Worm (Caenorhabditis elegans): ENCODE data around the gene his-4.
A peak's percentile ranks its signal among the peaks of the same experiment; 100 is the strongest.

The his-4 gene

ce11 chrV:16024300-16024699 is 16.0 kb downstream of the his-4 start, which contains the start of gene T10C6.6:
Gene T10C6.6, plus strand, starts transcription at chrV:16024326.
- no peak for TF ChIP-seq elt-3 (tag; optimal IDR thresholded peaks at IDR 0.05)
- no peak for TF ChIP-seq nhr-237 (tag; optimal IDR thresholded peaks at IDR 0.05)
- no peak for TF ChIP-seq sem-2 (GFP tag; optimal IDR thresholded peaks at IDR 0.05)
- no peak for TF ChIP-seq ces-1 (GFP tag; optimal IDR thresholded peaks at IDR 0.05)
- TF ChIP-seq mls-2 (tag; optimal IDR thresholded peaks at IDR 0.05): no peak
- no peak for TF ChIP-seq drap-1 (GFP tag; optimal IDR thresholded peaks at IDR 0.05)
- no peak for TF ChIP-seq nhr-2 (tag; optimal IDR thresholded peaks at IDR 0.05)
- no peak for TF ChIP-seq mep-1 (tag; optimal IDR thresholded peaks at IDR 0.05)
- no peak for TF ChIP-seq blmp-1 (tag; optimal IDR thresholded peaks at IDR 0.05)
- no peak for TF ChIP-seq M03D4.4 (tag; optimal IDR thresholded peaks at IDR 0.05)
- no peak for TF ChIP-seq ceh-43 (GFP tag; optimal IDR thresholded peaks at IDR 0.05)
- no peak for TF ChIP-seq ceh-39 (tag; optimal IDR thresholded peaks at IDR 0.05)
- TF ChIP-seq unc-39 (tag; optimal IDR thresholded peaks at IDR 0.05): no peak
- no peak for TF ChIP-seq lin-32 (GFP tag; optimal IDR thresholded peaks at IDR 0.05)
- TF ChIP-seq unc-120 (tag; optimal IDR thresholded peaks at IDR 0.05; ENCODE audit: poor library complexity, severe bottlenecking): no peak
- TF ChIP-seq lin-13 (tag; optimal IDR thresholded peaks at IDR 0.05): no peak
- TF ChIP-seq pha-4 (tag; optimal IDR thresholded peaks at IDR 0.05): no peak
- TF ChIP-seq nhr-28 (tag; optimal IDR thresholded peaks at IDR 0.05): no peak
- TF ChIP-seq flh-1 (GFP tag; optimal IDR thresholded peaks at IDR 0.05): no peak

- TF ChIP-seq ham-2 (GFP tag; optimal IDR thresholded peaks at IDR 0.05) (no peak), M03D4.4 (tag; optimal IDR thresholded peaks at IDR 0.05) (no peak), mab-5 (tag; optimal IDR thresholded peaks at IDR 0.05) (no peak), tbx-8 (GFP tag; optimal IDR thresholded peaks at IDR 0.05) (no peak), zip-8 (tag; optimal IDR thresholded peaks at IDR 0.05) (no peak), nhr-28 (tag; optimal IDR thresholded peaks at IDR 0.05) (no peak), mep-1 (tag; optimal IDR thresholded peaks at IDR 0.05) (no peak), lsy-2 (tag; optimal IDR thresholded peaks at IDR 0.05) (no peak), unc-62 (GFP tag; optimal IDR thresholded peaks at IDR 0.05) (no peak), blmp-1 (tag; optimal IDR thresholded peaks at IDR 0.05) (no peak), nhr-76 (tag; optimal IDR thresholded peaks at IDR 0.05) (no peak), ztf-11 (tag; optimal IDR thresholded peaks at IDR 0.05) (no peak), nhr-12 (tag; optimal IDR thresholded peaks at IDR 0.05) (no peak), lin-32 (GFP tag; optimal IDR thresholded peaks at IDR 0.05) (no peak), sptf-1 (tag; optimal IDR thresholded peaks at IDR 0.05) (no peak)
These were observed 16.8 kb downstream of the his-4 start for ce11 chrV:16023559-16023958.

ce11 chrV:16023051-16023450 is 17.3 kb downstream of the his-4 start, which contains the start of gene cwc-15:
Gene cwc-15, plus strand, starts transcription at chrV:16023351.
- TF ChIP-seq nhr-2 (tag; optimal IDR thresholded peaks at IDR 0.05) (no peak), unc-120 (tag; optimal IDR thresholded peaks at IDR 0.05; ENCODE audit: poor library complexity, severe bottlenecking) (no peak), snpc-4 (tag; optimal IDR thresholded peaks at IDR 0.05) (no peak), unc-62 (GFP tag; optimal IDR thresholded peaks at IDR 0.05) (no peak), M03D4.4 (tag; optimal IDR thresholded peaks at IDR 0.05) (no peak), ceh-83 (GFP tag; optimal IDR thresholded peaks at IDR 0.05) (no peak), cnd-1 (tag; optimal IDR thresholded peaks at IDR 0.05) (no peak), nhr-237 (tag; optimal IDR thresholded peaks at IDR 0.05) (no peak), ztf-11 (tag; optimal IDR thresholded peaks at IDR 0.05) (no peak), nhr-12 (tag; optimal IDR thresholded peaks at IDR 0.05) (no peak), ceh-43 (GFP tag; optimal IDR thresholded peaks at IDR 0.05) (no peak), flh-1 (GFP tag; optimal IDR thresholded peaks at IDR 0.05) (no peak), elt-3 (tag; optimal IDR thresholded peaks at IDR 0.05) (no peak), drap-1 (GFP tag; optimal IDR thresholded peaks at IDR 0.05) (no peak), ceh-39 (tag; optimal IDR thresholded peaks at IDR 0.05) (no peak), sptf-1 (tag; optimal IDR thresholded peaks at IDR 0.05) (no peak), lin-32 (GFP tag; optimal IDR thresholded peaks at IDR 0.05) (no peak), ces-1 (GFP tag; optimal IDR thresholded peaks at IDR 0.05) (no peak), zip-8 (tag; optimal IDR thresholded peaks at IDR 0.05) (no peak)

DNA sequence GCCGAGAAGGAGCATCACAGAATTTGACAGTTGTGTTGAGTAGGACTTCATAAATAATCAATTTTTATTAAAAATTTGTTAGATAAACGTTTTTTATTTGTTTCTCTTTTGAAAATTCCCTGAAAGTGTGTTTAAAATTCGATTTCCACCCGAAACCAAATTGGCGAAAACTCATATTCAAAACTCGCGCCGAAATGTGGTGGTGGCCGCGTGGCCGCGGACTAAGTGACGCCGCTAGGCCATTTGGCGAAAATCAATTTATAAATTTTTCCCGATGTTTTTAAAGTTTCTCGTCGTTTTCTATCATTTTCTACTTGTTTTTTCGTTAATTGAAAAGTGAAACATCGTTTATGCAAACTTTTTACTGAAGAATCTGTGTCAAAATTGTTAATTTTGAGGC is 17.7 kb downstream of the his-4 start:
- TF ChIP-seq flh-1 (GFP tag; optimal IDR thresholded peaks at IDR 0.05) (no peak), sptf-1 (tag; optimal IDR thresholded peaks at IDR 0.05) (peak; percentile 59)

DNA sequence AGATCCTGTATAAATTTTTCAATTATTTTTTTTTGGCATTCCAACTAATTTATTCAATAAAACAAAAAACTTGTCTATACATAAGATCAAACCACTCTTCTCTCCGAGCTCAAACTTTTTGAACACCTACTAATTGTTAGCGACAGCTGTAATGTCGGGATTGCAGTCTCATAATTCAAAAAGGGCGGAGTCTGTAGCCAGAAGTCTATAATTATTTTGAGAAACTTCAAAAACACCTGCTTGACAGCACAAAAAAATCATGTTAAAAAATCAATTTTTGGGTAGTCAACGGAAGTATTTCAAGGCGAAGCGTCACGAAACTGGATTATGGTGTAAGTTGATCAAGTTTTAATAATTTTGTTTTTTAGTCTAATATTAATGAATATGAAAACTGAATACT is 20.3 kb downstream of the his-4 start, which contains the start of gene srx-44:
srx-44 (plus strand) TSS at position 301 of the 400 bp plus-strand sequence.
- TF ChIP-seq elt-3 (tag; optimal IDR thresholded peaks at IDR 0.05) (no peak), unc-120 (tag; optimal IDR thresholded peaks at IDR 0.05; ENCODE audit: poor library complexity, severe bottlenecking) (no peak), sem-2 (GFP tag; optimal IDR thresholded peaks at IDR 0.05) (no peak)

All from whole organism, mixed stage, embryonic.